Worm (Caenorhabditis elegans) whole organism, L4 larva: Measurements from ENCODE around the gene msp-63.
A peak's percentile ranks its signal among the peaks of the same experiment; 100 is the strongest.

Experiments
- D1046.2 ChIP-seq: fragments of 200-800 bp; sonication (Bioruptor generic); IDR thresholded peaks from 2 replicates; pipeline ENCODE4 v1.3.6; 2022; ENCODE audit warnings: missing genetic modification characterization, missing compliant biosample characterization
- F37D6.2 ChIP-seq: sonication (generic microtip); optimal IDR thresholded peaks from 2 replicates; lab custom pipeline; 2016; ENCODE audit warnings: mild to moderate bottlenecking, missing genetic modification characterization, missing compliant biosample characterization
- F44E2.7 ChIP-seq: fragments of 200-800 bp; sonication (Bioruptor generic); IDR thresholded peaks from 2 replicates; pipeline ENCODE4 v2.1.2; 2022; ENCODE audit warnings: missing genetic modification characterization, missing compliant biosample characterization
- T26A8.4 ChIP-seq: fragments of 200-800 bp; sonication (Bioruptor generic); IDR thresholded peaks from 2 replicates; pipeline ENCODE4 v1.3.6; 2022; ENCODE audit warnings: missing genetic modification characterization, missing compliant biosample characterization
- Y105C5A.15 ChIP-seq: fragments of 200-800 bp; sonication (Bioruptor generic); IDR thresholded peaks from 2 replicates; pipeline ENCODE4 v1.3.6; 2022; ENCODE audit warnings: missing genetic modification characterization, missing compliant biosample characterization
- Y48G9A.11 ChIP-seq: fragments of 200-800 bp; sonication (Bioruptor generic); IDR thresholded peaks from 2 replicates; pipeline ENCODE4 v1.3.6; 2022; ENCODE audit warnings: missing genetic modification reagents, missing genetic modification characterization, missing compliant biosample characterization
- ZK546.5 ChIP-seq, 2 experiments: sonication (generic microtip); optimal IDR thresholded peaks; 2 replicates each; lab custom pipeline; 2017; ENCODE audit warnings: missing biosample characterization in 2 of 2, missing genetic modification characterization in 2 of 2
- aha-1 ChIP-seq: fragments of 150-350 bp; peaks from one replicate; lab custom pipeline; 2014; ENCODE audit warnings: missing biosample characterization, missing genetic modification characterization
- ama-1 ChIP-seq: fragments of 150-350 bp; optimal IDR thresholded peaks from 2 replicates; lab custom pipeline; 2014; ENCODE audit warnings: inconsistent platforms, mixed read lengths
- ceh-32 ChIP-seq: sonication (generic microtip); optimal IDR thresholded peaks from 2 replicates; lab custom pipeline; 2016; ENCODE audit warnings: mild to moderate bottlenecking, missing genetic modification characterization, missing compliant biosample characterization; ENCODE audit not compliant: poor library complexity
- ceh-44 ChIP-seq: fragments of 200-800 bp; sonication (Bioruptor generic); IDR thresholded peaks from 2 replicates; pipeline ENCODE4 v1.3.6; 2022; ENCODE audit warnings: missing genetic modification reagents, missing genetic modification characterization, missing compliant biosample characterization
- ceh-82 ChIP-seq: sonication (generic microtip); optimal IDR thresholded peaks from 2 replicates; lab custom pipeline; 2017; ENCODE audit warnings: missing biosample characterization, missing genetic modification characterization
- daf-12 ChIP-seq: fragments of 150-350 bp; optimal IDR thresholded peaks from 2 replicates; lab custom pipeline; 2014; ENCODE audit warnings: missing biosample characterization, missing genetic modification reagents, missing genetic modification characterization
- daf-16 ChIP-seq, 3 experiments: sonication (generic microtip); optimal IDR thresholded peaks; 2 replicates each; lab custom pipeline; 2016 to 2017; ENCODE audit warnings: missing genetic modification characterization in 3 of 3, missing genetic modification reagents in 3 of 3, mild to moderate bottlenecking in 2 of 3, missing compliant biosample characterization in 2 of 3, missing biosample characterization in 1 of 3, moderate library complexity in 1 of 3
- dmd-6 ChIP-seq: fragments of 200-800 bp; sonication (Bioruptor generic); IDR thresholded peaks from 2 replicates; pipeline ENCODE4 v1.3.6; 2022; ENCODE audit warnings: missing genetic modification reagents, missing genetic modification characterization, missing compliant biosample characterization
- dmd-8 ChIP-seq: fragments of 200-800 bp; sonication (Bioruptor generic); IDR thresholded peaks from 2 replicates; pipeline ENCODE4 v1.3.6; 2022; ENCODE audit warnings: missing genetic modification characterization, missing compliant biosample characterization
- dpl-1 ChIP-seq: fragments of 150-350 bp; optimal IDR thresholded peaks from 2 replicates; lab custom pipeline; 2014; ENCODE audit warnings: missing biosample characterization, missing genetic modification reagents, missing genetic modification characterization
- duxl-1 ChIP-seq: sonication (generic microtip); optimal IDR thresholded peaks from 2 replicates; lab custom pipeline; 2016; ENCODE audit warnings: mild to moderate bottlenecking, missing genetic modification characterization, moderate library complexity, missing compliant biosample characterization; ENCODE audit not compliant: poor library complexity
- dve-1 ChIP-seq: sonication (generic microtip); optimal IDR thresholded peaks from 2 replicates; lab custom pipeline; 2017; ENCODE audit warnings: antibody characterized with exemption, mild to moderate bottlenecking, missing genetic modification characterization, missing compliant biosample characterization; ENCODE audit not compliant: insufficient read depth
- hlh-11 ChIP-seq: fragments of 200-800 bp; sonication (Bioruptor generic); optimal IDR thresholded peaks from 2 replicates; lab custom pipeline; 2018; ENCODE audit warnings: mild to moderate bottlenecking, missing genetic modification characterization, missing compliant biosample characterization
- lin-1 ChIP-seq: fragments of 200-800 bp; sonication (Bioruptor generic); IDR thresholded peaks from 2 replicates; pipeline ENCODE4 v1.3.6; 2022; ENCODE audit warnings: missing genetic modification reagents, missing genetic modification characterization, missing compliant biosample characterization
- lin-39 ChIP-seq: fragments of 150-350 bp; optimal IDR thresholded peaks from 2 replicates; lab custom pipeline; 2014; ENCODE audit warnings: missing biosample characterization, missing genetic modification reagents, missing genetic modification characterization
- madf-9 ChIP-seq: fragments of 200-800 bp; sonication (Bioruptor generic); conservative IDR thresholded peaks from 2 replicates; pipeline ENCODE4 v1.3.6; 2022; ENCODE audit warnings: missing genetic modification reagents, missing genetic modification characterization, missing compliant biosample characterization
- mes-2 ChIP-seq: sonication (generic microtip); optimal IDR thresholded peaks from 2 replicates; lab custom pipeline; 2016; ENCODE audit warnings: missing genotype, mild to moderate bottlenecking, missing genetic modification characterization, missing compliant biosample characterization; ENCODE audit not compliant: poor library complexity, severe bottlenecking
- mxl-3 ChIP-seq: fragments of 200-800 bp; sonication (Bioruptor generic); optimal IDR thresholded peaks from 2 replicates; lab custom pipeline; 2018; ENCODE audit warnings: mild to moderate bottlenecking, missing genetic modification characterization, missing compliant biosample characterization
- nhr-10 ChIP-seq: fragments of 150-350 bp; optimal IDR thresholded peaks from 2 replicates; lab custom pipeline; 2014; ENCODE audit warnings: missing biosample characterization, missing genetic modification characterization
- nhr-28 ChIP-seq: fragments of 150-350 bp; optimal IDR thresholded peaks from 2 replicates; lab custom pipeline; 2014; ENCODE audit warnings: missing biosample characterization, missing genetic modification characterization
- nhr-41 ChIP-seq: fragments of 200-800 bp; sonication (Bioruptor generic); IDR thresholded peaks from 2 replicates; pipeline ENCODE4 v1.3.6; 2022; ENCODE audit warnings: missing genetic modification reagents, missing genetic modification characterization, missing compliant biosample characterization
- nhr-6 ChIP-seq: fragments of 150-350 bp; optimal IDR thresholded peaks from 2 replicates; lab custom pipeline; 2014; ENCODE audit warnings: missing biosample characterization, missing genetic modification characterization
- nhr-76 ChIP-seq: fragments of 150-350 bp; optimal IDR thresholded peaks from 2 replicates; lab custom pipeline; 2014; ENCODE audit warnings: missing biosample characterization, missing genetic modification characterization
- nhr-77 ChIP-seq: fragments of 150-350 bp; optimal IDR thresholded peaks from 2 replicates; lab custom pipeline; 2014; ENCODE audit warnings: missing biosample characterization, missing genetic modification characterization
- pha-4 ChIP-seq, 2 experiments: fragments of 150-350 bp in 1 of 2; fragments of 200-800 bp in 1 of 2; sonication (Bioruptor generic) in 1 of 2; IDR thresholded peaks in 1 of 2; optimal IDR thresholded peaks in 1 of 2; 2 replicates each; pipeline versions ENCODE4 v1.3.6 to Lab custom; 2014 to 2022; ENCODE audit warnings: missing genetic modification characterization in 2 of 2, missing genetic modification reagents in 2 of 2, missing biosample characterization in 1 of 2, missing compliant biosample characterization in 1 of 2
- php-3 ChIP-seq: fragments of 200-800 bp; sonication (Bioruptor generic); IDR thresholded peaks from 2 replicates; pipeline ENCODE4 v1.3.6; 2022; ENCODE audit warnings: missing genetic modification reagents, missing genetic modification characterization, missing compliant biosample characterization
- pqm-1 ChIP-seq: sonication (generic microtip); optimal IDR thresholded peaks from 2 replicates; lab custom pipeline; 2017; ENCODE audit warnings: missing biosample characterization, missing genetic modification characterization
- rbr-2 ChIP-seq: sonication (generic microtip); optimal IDR thresholded peaks from 2 replicates; lab custom pipeline; 2016; ENCODE audit warnings: missing genotype, missing genetic modification characterization, missing compliant biosample characterization
- snpc-1.2 ChIP-seq: fragments of 200-800 bp; sonication (Bioruptor generic); IDR thresholded peaks from 2 replicates; pipeline ENCODE4 v1.3.6; 2022; ENCODE audit warnings: missing genetic modification reagents, missing genetic modification characterization, missing compliant biosample characterization
- tra-1 ChIP-seq: fragments of 200-800 bp; sonication (Bioruptor generic); IDR thresholded peaks from 2 replicates; pipeline ENCODE4 v1.3.6; 2022; ENCODE audit warnings: missing genetic modification reagents, missing genetic modification characterization, missing compliant biosample characterization
- unc-39 ChIP-seq: sonication (generic microtip); optimal IDR thresholded peaks from 2 replicates; lab custom pipeline; 2017; ENCODE audit warnings: missing biosample characterization, missing genetic modification characterization
- vab-7 ChIP-seq: fragments of 200-800 bp; sonication (Bioruptor generic); IDR thresholded peaks from 2 replicates; pipeline ENCODE4 v1.3.6; 2022; ENCODE audit warnings: missing genetic modification reagents, missing genetic modification characterization, missing compliant biosample characterization
- zfp-2 ChIP-seq: sonication (generic microtip); optimal IDR thresholded peaks from 2 replicates; lab custom pipeline; 2016; ENCODE audit warnings: mild to moderate bottlenecking, missing genetic modification characterization, missing compliant biosample characterization

The msp-63 gene

ce11 chrII:5751353-5751752 is 45.9 kb downstream of the msp-63 start:
- TF ChIP-seq mxl-3 (GFP tag; lab: Kevin White, UChicago), result peak; percentile 17
- no peak for TF ChIP-seq vab-7 (GFP tag; lab: Robert Waterston, UW)
- TF ChIP-seq ama-1 (lab: Kevin White, UChicago), result peak; percentile 8
- TF ChIP-seq pqm-1, result peak; percentile 92
- TF ChIP-seq dmd-6 (GFP tag; lab: Robert Waterston, UW), result peak; percentile 72
- TF ChIP-seq D1046.2, result no peak
- peak; percentile 9 for TF ChIP-seq mes-2 (tag; lab: Kevin White, UChicago)
- TF ChIP-seq lin-1, result 0 out of 2 replicates have a peak, but pooled peaks have one; percentile 23
- TF ChIP-seq aha-1 (tag; lab: Kevin White, UChicago), result peak; percentile 17
- TF ChIP-seq nhr-10 (tag; lab: Kevin White, UChicago), result no peak
- no peak for TF ChIP-seq ceh-44 (GFP tag; lab: Robert Waterston, UW)
- TF ChIP-seq nhr-28 (tag; lab: Kevin White, UChicago), result peak; percentile 85
- peak; percentile 60 for TF ChIP-seq hlh-11 (tag; lab: Kevin White, UChicago)
- TF ChIP-seq dve-1 (tag; lab: Kevin White, UChicago), result peak; percentile 77
- 0 out of 2 replicates have a peak, but pooled peaks have one; percentile 49 for TF ChIP-seq tra-1 (GFP tag; lab: Robert Waterston, UW)
- TF ChIP-seq nhr-77, result peak; percentile 69
- TF ChIP-seq daf-16 (GFP tag; optimal IDR thresholded peaks at IDR 0.05; lab: Kevin White, UChicago), result no peak
- peak; percentile 79 for TF ChIP-seq daf-16 (tag; optimal IDR thresholded peaks at IDR 0.05; lab: Kevin White, UChicago)
- no peak for TF ChIP-seq F44E2.7 (GFP tag; lab: Robert Waterston, UW)

ce11 chrII:5749733-5750238 is 47.5 kb downstream of the msp-63 start, which contains the start of gene ifb-2:
Gene ifb-2 (plus strand): TSS chrII:5750188.
- TF ChIP-seq zfp-2 (tag; lab: Kevin White, UChicago) (no peak), duxl-1 (tag; lab: Kevin White, UChicago) (no peak), unc-39 (tag; lab: Kevin White, UChicago) (no peak), lin-39 (no peak), Y48G9A.11 (GFP tag; lab: Robert Waterston, UW) (no peak), ceh-82 (tag; lab: Kevin White, UChicago) (no peak), dve-1 (tag; lab: Kevin White, UChicago) (peak; percentile 44), nhr-76 (tag; lab: Kevin White, UChicago) (no peak), daf-12 (tag; lab: Kevin White, UChicago) (no peak), F37D6.2 (no peak), hlh-11 (tag; lab: Kevin White, UChicago) (peak; percentile 62), T26A8.4 (GFP tag; lab: Robert Waterston, UW) (no peak), pha-4 (GFP tag; IDR thresholded peaks at IDR 0.05; lab: Robert Waterston, UW) (no peak), pha-4 (tag; optimal IDR thresholded peaks at IDR 0.05; lab: Kevin White, UChicago) (no peak), ceh-32 (tag; lab: Kevin White, UChicago) (no peak), pqm-1 (peak; percentile 94), nhr-41 (0 out of 2 replicates have a peak, but pooled peaks have one; percentile 48), ZK546.5 (tag; optimal IDR thresholded peaks at IDR 0.05; lab: Kevin White, UChicago) (no peak), dmd-6 (GFP tag; lab: Robert Waterston, UW) (peak; percentile 65), php-3 (GFP tag; lab: Robert Waterston, UW) (no peak), ama-1 (lab: Kevin White, UChicago) (no peak), vab-7 (GFP tag; lab: Robert Waterston, UW) (no peak), rbr-2 (tag; lab: Kevin White, UChicago) (no peak), nhr-77 (peak; percentile 23), Y105C5A.15 (GFP tag; lab: Robert Waterston, UW) (no peak), dpl-1 (no peak), nhr-6 (tag; lab: Kevin White, UChicago) (peak; percentile 25), daf-16 (GFP tag; optimal IDR thresholded peaks at IDR 0.05; lab: Kevin White, UChicago) (no peak), daf-16 (tag; optimal IDR thresholded peaks at IDR 0.05; lab: Kevin White, UChicago) (peak; percentile 44), nhr-28 (tag; lab: Kevin White, UChicago) (peak; percentile 80), madf-9 (GFP tag; lab: Robert Waterston, UW) (no peak), dmd-8 (no peak), D1046.2 (no peak), snpc-1.2 (GFP tag; lab: Robert Waterston, UW) (no peak)
- TF ChIP-seq, all 104 proteins: peak for 9
